Worm (Caenorhabditis elegans): Measurements from ENCODE around the gene F18E3.13.

Gene F18E3.13

DNA sequence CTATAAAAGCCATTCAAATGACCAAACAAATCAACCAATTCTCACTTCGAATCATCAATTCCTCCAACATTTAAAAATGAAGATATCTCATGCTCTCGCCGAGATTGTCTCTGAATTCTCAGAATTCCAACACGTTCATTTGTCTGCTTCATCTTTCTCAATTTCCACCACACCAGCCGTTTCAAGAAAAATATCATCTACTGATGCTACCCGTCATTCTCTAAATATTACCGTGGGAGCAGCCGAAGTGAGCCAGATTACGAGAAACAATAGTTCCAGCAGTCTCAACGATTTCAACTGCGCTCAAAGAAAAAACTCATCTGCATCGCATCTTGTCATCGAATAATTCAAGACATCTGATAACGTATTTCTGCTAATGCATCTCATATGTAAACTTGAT, 1.1 kb upstream of the F18E3.13 start, which contains the start of gene F18E3.12:
Gene F18E3.12 (plus strand): TSS at position 77 of the 400 bp plus-strand sequence.
- TF ChIP-seq ama-1 (optimal IDR thresholded peaks at IDR 0.05) (peak; percentile 83), fkh-10 (GFP tag; optimal IDR thresholded peaks at IDR 0.05) (no peak)

DNA sequence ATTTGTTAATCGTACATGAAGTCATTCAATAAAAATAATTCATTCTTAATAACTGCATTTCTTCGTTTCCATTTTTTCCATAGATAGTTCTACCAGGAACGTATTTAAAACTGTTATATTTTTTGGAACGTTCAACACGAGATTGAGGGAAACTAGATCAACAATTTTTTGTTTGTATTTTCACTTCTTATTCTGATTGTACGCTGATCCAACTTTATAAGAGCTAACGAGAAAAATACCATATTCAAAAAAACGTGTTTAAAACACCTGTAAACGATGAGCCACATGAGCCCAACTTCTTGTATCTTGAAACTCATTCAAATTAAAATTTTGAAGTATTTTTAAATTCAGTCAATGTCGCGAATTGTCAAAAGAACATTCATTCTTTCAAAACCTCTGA, 605 bp downstream of the F18E3.13 start:
- TF ChIP-seq nhr-237 (tag; optimal IDR thresholded peaks at IDR 0.05), result no peak
- no peak for TF ChIP-seq pha-4 (tag; optimal IDR thresholded peaks at IDR 0.05)
- no peak for TF ChIP-seq jun-1 (tag; optimal IDR thresholded peaks at IDR 0.05)
- no peak for TF ChIP-seq unc-39 (tag; optimal IDR thresholded peaks at IDR 0.05)
- TF ChIP-seq ZK546.5 (tag; optimal IDR thresholded peaks at IDR 0.05), result no peak
- TF ChIP-seq unc-62 (GFP tag; optimal IDR thresholded peaks at IDR 0.05), result no peak
- no peak for TF ChIP-seq lin-15B (tag; optimal IDR thresholded peaks at IDR 0.05)
- TF ChIP-seq mdl-1 (tag; optimal IDR thresholded peaks at IDR 0.05), result no peak
- TF ChIP-seq nhr-11 (tag; optimal IDR thresholded peaks at IDR 0.05), result no peak
- peak; percentile 7 for TF ChIP-seq nhr-23 (tag; optimal IDR thresholded peaks at IDR 0.05)
- no peak for TF ChIP-seq ceh-82 (tag; optimal IDR thresholded peaks at IDR 0.05)
- peak; percentile 57 for TF ChIP-seq ama-1 (optimal IDR thresholded peaks at IDR 0.05)
- TF ChIP-seq nfya-1 (tag; optimal IDR thresholded peaks at IDR 0.05; ENCODE audit: insufficient read depth), result no peak
- TF ChIP-seq lsy-12 (tag; optimal IDR thresholded peaks at IDR 0.05), result no peak
- no peak for TF ChIP-seq ztf-11 (tag; optimal IDR thresholded peaks at IDR 0.05)
- no peak for TF ChIP-seq ceh-9 (tag; optimal IDR thresholded peaks at IDR 0.05)
- TF ChIP-seq eor-1 (tag; optimal IDR thresholded peaks at IDR 0.05), result no peak
- no peak for TF ChIP-seq elt-2 (tag; optimal IDR thresholded peaks at IDR 0.05)
- TF ChIP-seq nhr-43 (tag; optimal IDR thresholded peaks at IDR 0.05; ENCODE audit: poor library complexity, severe bottlenecking), result peak; percentile 20
- TF ChIP-seq nhr-76 (tag; optimal IDR thresholded peaks at IDR 0.05), result no peak
- TF ChIP-seq nhr-12 (tag; optimal IDR thresholded peaks at IDR 0.05), result no peak
- TF ChIP-seq sea-2 (GFP tag; optimal IDR thresholded peaks at IDR 0.05), result no peak
- no peak for TF ChIP-seq snpc-4 (tag; optimal IDR thresholded peaks at IDR 0.05)
- no peak for TF ChIP-seq elt-1 (tag; optimal IDR thresholded peaks at IDR 0.05)
- no peak for TF ChIP-seq nhr-25 (tag; optimal IDR thresholded peaks at IDR 0.05)

DNA sequence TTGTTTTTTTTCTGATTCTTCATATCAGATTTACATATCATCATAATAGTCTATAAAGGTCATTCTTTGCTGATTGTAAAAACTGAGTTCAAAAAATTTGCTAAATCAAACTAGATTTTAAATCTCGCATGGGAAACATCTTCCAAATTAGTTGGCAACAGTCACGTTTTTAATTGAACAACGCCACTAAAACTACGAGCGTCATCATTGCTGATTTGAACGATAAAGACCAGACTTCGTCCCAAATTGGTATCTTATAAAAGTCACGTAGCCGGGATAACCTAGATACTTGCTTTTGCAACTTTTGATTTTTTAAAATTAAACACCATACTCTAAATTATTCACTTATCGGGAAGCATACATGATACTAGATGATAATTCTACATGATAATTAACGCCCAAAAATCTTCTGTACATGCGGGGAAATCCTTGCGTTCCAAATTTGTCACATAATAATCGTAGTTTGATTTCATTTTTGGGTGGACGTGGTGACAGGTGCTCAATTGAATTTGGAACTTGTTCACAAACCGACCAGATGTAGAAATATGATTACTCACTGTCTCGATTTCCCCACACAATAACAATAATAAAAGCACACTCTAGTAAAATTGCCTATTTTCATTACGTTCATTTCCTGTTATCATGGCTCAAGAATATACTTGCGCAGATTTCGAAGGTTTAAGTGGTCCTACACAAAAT, 1.2 kb downstream of the F18E3.13 start, which contains the start of gene srw-67:
Gene srw-67 (plus strand): TSS at position 643 of the 699 bp plus-strand sequence.
- TF ChIP-seq nhr-43 (tag; optimal IDR thresholded peaks at IDR 0.05; ENCODE audit: poor library complexity, severe bottlenecking) (peak; percentile 62), nhr-67 (tag; optimal IDR thresholded peaks at IDR 0.05) (no peak)

DNA sequence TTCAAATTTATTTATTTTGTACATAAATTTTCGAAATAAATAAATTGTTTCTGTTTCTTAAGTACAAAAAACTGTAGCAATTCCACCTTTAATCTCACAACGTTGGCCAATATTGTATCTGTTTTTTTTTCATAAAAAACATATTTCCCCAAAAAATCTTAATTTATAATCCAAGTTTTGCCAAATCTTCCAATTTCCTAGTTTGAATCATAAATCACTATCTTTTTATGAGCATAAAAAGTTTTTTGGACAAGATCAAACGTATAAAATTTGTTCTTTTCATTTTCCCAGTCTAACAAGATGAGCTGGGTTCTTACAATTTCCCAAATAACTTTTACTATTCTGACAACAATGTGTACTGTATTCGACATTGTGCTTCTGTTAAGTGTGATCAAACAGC, 4.2 kb downstream of the F18E3.13 start, which contains the start of gene srxa-4:
Gene srxa-4 (plus strand): TSS at position 301 of the 400 bp plus-strand sequence.
- TF ChIP-seq aly-2 (tag; optimal IDR thresholded peaks at IDR 0.05), result no peak

DNA sequence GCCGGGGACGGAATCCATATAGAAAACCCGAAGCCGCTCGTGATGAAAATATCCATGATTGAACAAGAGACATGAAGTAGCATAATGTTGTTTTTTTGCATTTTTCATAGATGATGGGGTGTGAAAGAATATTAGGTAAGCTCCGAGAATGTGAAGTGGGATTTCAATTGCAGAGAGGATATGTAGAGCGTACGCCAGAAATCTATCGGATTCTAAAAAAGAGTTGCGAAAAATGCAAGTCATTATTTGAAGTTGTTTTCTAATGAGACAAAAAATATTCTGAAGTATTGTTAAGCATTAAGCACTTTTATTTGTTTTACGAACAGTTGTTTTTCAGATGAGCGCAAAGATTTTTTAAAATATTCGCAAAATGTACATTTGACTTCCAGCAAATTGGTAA, 8.4 kb downstream of the F18E3.13 start, which contains the start of gene F18E3.10:
Gene F18E3.10 (minus strand): TSS at position 101 of the 400 bp plus-strand sequence.
- TF ChIP-seq fos-1 (tag; optimal IDR thresholded peaks at IDR 0.05) (no peak), aly-2 (tag; optimal IDR thresholded peaks at IDR 0.05) (no peak), nhr-43 (tag; optimal IDR thresholded peaks at IDR 0.05; ENCODE audit: poor library complexity, severe bottlenecking) (no peak), nhr-11 (tag; optimal IDR thresholded peaks at IDR 0.05) (no peak), elt-2 (tag; optimal IDR thresholded peaks at IDR 0.05) (no peak), ztf-11 (tag; optimal IDR thresholded peaks at IDR 0.05) (no peak), elt-3 (tag; optimal IDR thresholded peaks at IDR 0.05) (no peak), ceh-28 (tag; optimal IDR thresholded peaks at IDR 0.05) (no peak), nhr-67 (tag; optimal IDR thresholded peaks at IDR 0.05) (no peak)

DNA sequence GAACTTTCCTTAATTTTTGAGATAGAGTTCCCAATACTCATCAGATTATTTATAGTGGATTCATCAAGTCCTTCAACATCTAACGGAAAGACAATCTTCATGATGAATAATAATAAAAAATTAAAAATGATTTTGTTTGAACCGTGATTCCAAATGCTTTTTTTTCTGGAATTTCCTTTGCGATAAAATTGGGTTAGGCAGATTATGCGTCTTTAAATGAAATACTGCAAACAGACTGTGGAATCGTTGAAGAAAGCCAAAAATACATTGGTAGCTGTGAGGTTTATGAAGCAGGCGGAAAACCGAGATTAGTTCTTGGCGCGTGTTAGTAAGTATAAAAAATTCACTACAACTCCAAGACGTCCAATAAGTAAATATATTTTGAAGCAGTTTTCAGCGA, 10.6 kb downstream of the F18E3.13 start, which contains the start of gene srw-68:
Gene srw-68 (minus strand): TSS at position 101 of the 400 bp plus-strand sequence.
- no peak for TF ChIP-seq lin-15B (tag; optimal IDR thresholded peaks at IDR 0.05)
- no peak for TF ChIP-seq ZK546.5 (tag; optimal IDR thresholded peaks at IDR 0.05)
- no peak for TF ChIP-seq pqm-1 (tag; optimal IDR thresholded peaks at IDR 0.05)
- no peak for TF ChIP-seq lsy-12 (tag; optimal IDR thresholded peaks at IDR 0.05)

Data from whole organism, L3 larva.